Worm (Caenorhabditis elegans) whole organism, midembryonic: Measurements from ENCODE around the gene str-16.

ENCODE experiments used
- T22C8.4 ChIP-seq: fragments of 200-800 bp; sonication (Bioruptor generic); IDR thresholded peaks from 2 replicates; pipeline ENCODE4 v1.3.6; 2022; ENCODE audit warnings: missing genetic modification characterization, missing compliant biosample characterization
- cog-1 ChIP-seq: sonication (generic microtip); optimal IDR thresholded peaks from 2 replicates; lab custom pipeline; 2016; ENCODE audit warnings: missing genetic modification characterization, missing compliant biosample characterization
- flt-1 ChIP-seq: fragments of 200-800 bp; sonication (Bioruptor generic); IDR thresholded peaks from 2 replicates; pipeline ENCODE4 v1.3.6; 2022; ENCODE audit warnings: missing genetic modification characterization, missing compliant biosample characterization
- klf-2 ChIP-seq: fragments of 200-800 bp; sonication (Bioruptor generic); conservative IDR thresholded peaks from 2 replicates; pipeline ENCODE4 v1.3.6; 2022; ENCODE audit warnings: missing genetic modification reagents, missing genetic modification characterization, missing compliant biosample characterization
- med-1 ChIP-seq: sonication (generic microtip); optimal IDR thresholded peaks from 2 replicates; lab custom pipeline; 2017; ENCODE audit warnings: missing genetic modification characterization, mild to moderate bottlenecking, missing compliant biosample characterization, antibody characterized with exemption, missing genetic modification reagents; ENCODE audit not compliant: insufficient read depth
- ref-1 ChIP-seq: fragments of 200-800 bp; sonication (Bioruptor generic); conservative IDR thresholded peaks from 2 replicates; pipeline ENCODE4 v1.3.6; 2022; ENCODE audit warnings: missing genetic modification reagents, missing genetic modification characterization, missing compliant biosample characterization
- tab-1 ChIP-seq: fragments of 200-800 bp; sonication (Bioruptor generic); IDR thresholded peaks from 2 replicates; pipeline ENCODE4 v1.3.6; 2022; ENCODE audit warnings: missing genetic modification characterization, missing compliant biosample characterization
- ztf-23 ChIP-seq: fragments of 200-800 bp; sonication (Bioruptor generic); IDR thresholded peaks from 2 replicates; pipeline ENCODE4 v1.3.6; 2022; ENCODE audit warnings: missing genetic modification reagents, missing genetic modification characterization, missing compliant biosample characterization
- ztf-29 ChIP-seq: fragments of 200-800 bp; sonication (Bioruptor generic); IDR thresholded peaks from 2 replicates; pipeline ENCODE4 v1.3.6; 2022; ENCODE audit warnings: missing genetic modification reagents, missing genetic modification characterization, missing compliant biosample characterization

Gene str-16

DNA sequence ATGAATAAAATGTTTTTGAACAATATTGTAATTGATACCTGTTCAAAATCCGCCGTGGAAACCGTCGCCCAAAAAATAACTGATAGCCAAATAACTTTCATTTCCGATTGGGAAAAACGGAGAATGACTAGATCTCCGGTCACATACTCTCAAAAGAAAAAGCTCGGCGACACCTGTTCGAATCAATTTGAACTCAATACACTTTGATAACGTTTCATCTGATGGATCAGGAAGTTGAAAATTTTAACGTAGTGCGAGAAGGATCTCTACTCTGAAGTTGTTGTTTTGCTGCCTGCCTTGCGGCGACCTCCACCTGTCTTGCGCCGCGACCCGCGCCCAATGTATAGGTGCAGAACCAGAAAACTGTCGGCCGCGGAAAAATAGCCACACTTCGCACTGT lies 36.5 kb downstream of the str-16 start, which contains the start of gene T28A11.20:
TSS of gene T28A11.20 (minus strand) at position 101 of the 400 bp plus-strand sequence.
- TF ChIP-seq cog-1 (no peak), med-1 (GFP tag; lab: Kevin White, UChicago) (no peak), ztf-23 (no peak), ref-1 (GFP tag; lab: Robert Waterston, UW) (no peak), ztf-29 (GFP tag; lab: Robert Waterston, UW) (no peak), T22C8.4 (no peak), klf-2 (GFP tag; lab: Robert Waterston, UW) (no peak), flt-1 (no peak), tab-1 (GFP tag; lab: Robert Waterston, UW) (no peak)

DNA sequence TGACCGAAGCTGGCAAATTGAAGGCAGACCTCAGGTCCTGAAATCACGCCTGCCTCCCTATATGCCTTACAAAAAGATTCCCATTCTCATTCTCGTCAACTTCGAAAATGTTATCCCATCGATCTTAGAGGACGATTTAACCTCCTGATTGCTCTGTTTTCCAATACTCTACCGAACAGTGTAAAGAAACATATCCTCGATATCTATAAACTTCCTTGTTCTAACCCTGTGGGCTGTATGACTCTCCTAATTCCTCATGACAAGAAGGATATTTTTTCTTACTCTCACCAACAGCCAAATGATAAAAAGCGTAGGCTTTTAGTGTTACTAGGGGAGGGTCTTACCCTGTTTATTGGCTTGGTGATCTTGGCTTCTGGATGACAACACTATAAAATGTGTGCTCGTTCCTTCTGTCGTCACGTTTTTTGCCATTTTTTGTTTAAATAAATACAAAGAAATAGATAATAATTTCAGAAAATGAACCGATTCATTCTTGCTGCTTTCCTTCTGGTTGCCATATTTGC lies 37.0 kb downstream of the str-16 start, which contains the start of gene T28A11.4:
TSS of gene T28A11.4 (plus strand) at position 474 of the 524 bp plus-strand sequence.
- TF ChIP-seq ref-1 (GFP tag; lab: Robert Waterston, UW) = no peak
- no peak for TF ChIP-seq ztf-23
- TF ChIP-seq cog-1 = no peak
- no peak for TF ChIP-seq T22C8.4
- no peak for TF ChIP-seq flt-1
- TF ChIP-seq tab-1 (GFP tag; lab: Robert Waterston, UW) = no peak
- TF ChIP-seq ztf-29 (GFP tag; lab: Robert Waterston, UW) = no peak
- no peak for TF ChIP-seq med-1 (GFP tag; lab: Kevin White, UChicago)
- no peak for TF ChIP-seq klf-2 (GFP tag; lab: Robert Waterston, UW)

DNA sequence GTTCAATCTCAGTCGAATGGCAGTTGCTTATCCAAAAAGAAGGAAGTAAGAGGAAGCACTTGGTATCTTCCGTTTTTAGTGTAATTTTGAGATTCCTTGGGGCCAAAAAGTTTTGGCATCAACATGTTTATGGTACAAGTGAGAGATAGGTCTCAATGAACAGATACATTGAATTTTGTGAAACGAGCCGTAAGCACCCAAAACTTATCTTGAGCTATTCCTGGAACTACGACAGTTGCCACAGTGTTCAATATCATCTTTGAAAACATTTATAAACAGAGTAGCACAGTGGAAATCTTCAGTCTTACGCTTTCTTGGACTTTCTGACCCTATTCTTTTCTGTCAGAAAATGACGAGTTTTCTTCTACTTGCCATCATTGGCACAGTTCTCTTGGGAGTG lies 38.4 kb downstream of the str-16 start, which contains the start of gene T28A11.3:
TSS of gene T28A11.3 (plus strand) at position 301 of the 400 bp plus-strand sequence.
- TF ChIP-seq klf-2 (GFP tag; lab: Robert Waterston, UW) = no peak
- no peak for TF ChIP-seq flt-1
- TF ChIP-seq T22C8.4 = no peak
- TF ChIP-seq med-1 (GFP tag; lab: Kevin White, UChicago) = no peak
- TF ChIP-seq ztf-23 = no peak
- TF ChIP-seq tab-1 (GFP tag; lab: Robert Waterston, UW) = no peak
- no peak for TF ChIP-seq ref-1 (GFP tag; lab: Robert Waterston, UW)
- no peak for TF ChIP-seq ztf-29 (GFP tag; lab: Robert Waterston, UW)
- TF ChIP-seq cog-1 = no peak

DNA sequence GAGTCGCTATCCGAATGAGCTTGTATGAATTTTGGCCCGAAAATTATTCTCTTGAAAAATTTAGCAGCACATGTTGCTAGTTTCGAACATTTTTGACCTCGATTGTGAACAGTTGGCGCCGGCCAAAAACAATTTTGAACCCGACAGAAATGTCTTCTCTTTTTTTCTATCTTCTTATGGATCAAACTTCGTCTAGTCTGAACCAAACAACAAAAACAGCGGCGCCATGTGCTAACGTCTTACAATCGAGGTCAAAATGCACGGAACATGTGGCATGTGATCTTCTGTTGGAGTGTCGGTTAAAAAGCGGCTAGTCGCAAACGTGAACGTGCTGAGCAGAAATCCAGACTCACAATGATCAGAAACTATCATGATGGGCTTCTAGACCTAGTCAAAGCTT lies 39.5 kb downstream of the str-16 start:
- no peak for TF ChIP-seq T22C8.4
- TF ChIP-seq ztf-29 (GFP tag; lab: Robert Waterston, UW) = no peak
- no peak for TF ChIP-seq flt-1
- TF ChIP-seq klf-2 (GFP tag; lab: Robert Waterston, UW) = no peak
- no peak for TF ChIP-seq ztf-23
- no peak for TF ChIP-seq ref-1 (GFP tag; lab: Robert Waterston, UW)
- no peak for TF ChIP-seq cog-1
- no peak for TF ChIP-seq med-1 (GFP tag; lab: Kevin White, UChicago)
- TF ChIP-seq tab-1 (GFP tag; lab: Robert Waterston, UW) = no peak

DNA sequence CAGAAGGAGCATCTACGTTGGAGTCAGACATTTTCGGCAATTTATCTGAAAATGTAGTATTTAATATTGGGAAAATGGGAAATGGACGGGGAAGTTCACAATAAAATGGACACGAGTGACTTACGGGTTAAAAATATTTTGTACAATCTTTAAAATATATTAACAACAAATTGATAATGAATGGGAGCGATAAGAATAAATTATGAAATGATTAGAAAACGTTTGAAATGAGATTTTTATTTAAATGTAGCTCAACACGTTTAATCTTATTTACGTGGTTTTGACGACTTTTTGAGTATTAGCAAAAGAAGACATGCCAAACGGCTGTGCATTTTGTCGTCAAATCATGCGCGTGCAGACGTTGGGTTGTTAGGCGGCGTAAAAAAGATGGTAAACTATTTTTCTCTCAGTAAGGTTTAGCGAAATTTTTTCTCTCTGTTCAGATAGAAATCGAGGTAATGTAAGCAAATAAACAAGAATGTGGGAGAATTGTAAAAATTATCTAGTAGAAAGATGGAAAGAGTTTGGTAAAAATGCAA lies 41.5 kb downstream of the str-16 start, which contains the start of gene fbxa-64:
TSS of gene fbxa-64 (minus strand) at position 51 of the 539 bp plus-strand sequence.
- TF ChIP-seq klf-2 (GFP tag; lab: Robert Waterston, UW) = no peak
- no peak for TF ChIP-seq cog-1
- TF ChIP-seq T22C8.4 = no peak
- no peak for TF ChIP-seq flt-1
- no peak for TF ChIP-seq tab-1 (GFP tag; lab: Robert Waterston, UW)
- no peak for TF ChIP-seq ztf-29 (GFP tag; lab: Robert Waterston, UW)
- no peak for TF ChIP-seq ref-1 (GFP tag; lab: Robert Waterston, UW)
- no peak for TF ChIP-seq med-1 (GFP tag; lab: Kevin White, UChicago)

DNA sequence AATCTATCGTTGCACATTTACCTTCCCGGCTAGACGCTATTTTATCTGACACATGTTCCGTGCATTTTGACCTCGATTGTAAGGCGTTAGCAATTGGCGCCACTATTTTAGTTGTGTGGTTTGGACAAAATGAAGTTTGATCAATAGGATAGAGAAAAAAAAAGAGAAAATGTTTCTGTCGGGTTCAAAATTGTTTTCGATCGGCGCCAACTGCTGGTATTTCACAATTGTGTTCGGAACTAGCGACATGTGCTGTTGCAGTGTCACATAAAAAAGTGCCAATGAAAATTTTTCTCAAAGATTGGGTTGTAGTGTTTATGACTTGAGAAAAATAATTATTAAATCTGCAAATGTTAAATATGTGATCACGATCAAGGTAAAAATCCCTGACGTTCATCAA lies 42.5 kb downstream of the str-16 start:
- TF ChIP-seq tab-1 (GFP tag; lab: Robert Waterston, UW) = no peak
- no peak for TF ChIP-seq ztf-29 (GFP tag; lab: Robert Waterston, UW)
- no peak for TF ChIP-seq ref-1 (GFP tag; lab: Robert Waterston, UW)
- no peak for TF ChIP-seq flt-1
- TF ChIP-seq cog-1 = no peak
- TF ChIP-seq klf-2 (GFP tag; lab: Robert Waterston, UW) = no peak
- no peak for TF ChIP-seq T22C8.4
- TF ChIP-seq ztf-23 = no peak
- no peak for TF ChIP-seq med-1 (GFP tag; lab: Kevin White, UChicago)

DNA sequence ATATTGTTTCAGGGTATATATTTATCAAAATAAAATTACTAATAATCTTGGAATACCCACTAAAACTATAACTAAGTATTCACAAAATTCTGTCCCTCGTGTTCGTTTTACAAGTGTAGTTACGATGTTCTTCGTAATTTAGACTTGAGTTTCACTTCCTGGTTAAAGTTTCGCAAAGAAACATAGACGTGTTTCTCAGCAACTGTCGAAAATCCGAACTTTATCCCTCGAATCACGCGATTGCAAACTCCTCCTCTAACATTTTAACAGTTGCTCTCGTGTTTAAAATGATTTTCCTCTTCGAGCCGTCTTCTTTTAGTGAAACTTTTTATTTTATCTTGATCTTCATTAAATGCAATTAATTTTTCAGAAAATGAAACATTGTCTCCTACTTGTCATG lies 43.3 kb downstream of the str-16 start, which contains the start of gene T28A11.2:
TSS of gene T28A11.2 (plus strand) at position 371 of the 400 bp plus-strand sequence.
- no peak for TF ChIP-seq ztf-23

DNA sequence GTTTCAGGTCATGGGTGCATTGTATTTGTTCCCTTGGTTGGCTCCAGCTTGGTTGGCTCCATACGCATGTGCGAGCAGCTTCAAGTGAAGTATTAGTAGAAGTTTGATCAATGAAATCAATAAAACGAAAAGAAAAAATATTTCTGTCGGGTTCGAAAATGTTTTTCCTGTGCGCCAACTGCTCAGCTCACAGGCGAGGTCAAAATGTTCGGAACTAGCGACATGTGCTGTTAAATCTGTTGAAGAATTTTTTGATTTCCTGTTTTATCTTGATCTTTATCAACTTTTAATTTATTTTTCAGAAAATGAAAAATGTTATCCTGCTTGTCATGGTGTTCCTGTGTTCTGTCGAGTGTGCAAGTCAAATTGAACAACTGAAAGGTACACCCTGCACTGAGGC lies 44.8 kb downstream of the str-16 start, which contains the start of gene T28A11.25:
TSS of gene T28A11.25 (plus strand) at position 301 of the 400 bp plus-strand sequence.
- no peak for TF ChIP-seq tab-1 (GFP tag; lab: Robert Waterston, UW)
- TF ChIP-seq ref-1 (GFP tag; lab: Robert Waterston, UW) = no peak
- TF ChIP-seq med-1 (GFP tag; lab: Kevin White, UChicago) = no peak
- no peak for TF ChIP-seq T22C8.4
- no peak for TF ChIP-seq ztf-29 (GFP tag; lab: Robert Waterston, UW)
- TF ChIP-seq flt-1 = no peak
- no peak for TF ChIP-seq klf-2 (GFP tag; lab: Robert Waterston, UW)
- no peak for TF ChIP-seq ztf-23
- no peak for TF ChIP-seq cog-1

DNA sequence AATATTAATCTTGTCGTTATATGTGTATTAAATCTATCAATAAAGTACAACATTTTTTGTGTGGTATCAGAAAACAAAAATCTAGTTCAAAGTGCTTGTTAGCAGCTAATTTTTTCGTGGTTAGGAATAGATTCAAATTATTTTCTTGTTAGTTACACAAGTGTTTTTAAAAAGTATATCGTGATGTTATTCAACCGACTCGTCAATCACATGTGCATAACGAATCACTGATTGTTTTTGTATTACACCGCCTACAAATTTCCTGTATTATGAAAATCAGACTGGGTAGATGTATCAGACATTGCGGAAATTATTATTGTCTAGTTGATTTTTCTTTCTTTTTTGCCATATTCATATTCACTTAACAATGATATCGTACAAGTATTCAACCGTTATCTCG lies 46.3 kb downstream of the str-16 start, which contains the start of gene str-64:
TSS of gene str-64 (plus strand) at position 301 of the 400 bp plus-strand sequence.
- no peak for TF ChIP-seq cog-1

DNA sequence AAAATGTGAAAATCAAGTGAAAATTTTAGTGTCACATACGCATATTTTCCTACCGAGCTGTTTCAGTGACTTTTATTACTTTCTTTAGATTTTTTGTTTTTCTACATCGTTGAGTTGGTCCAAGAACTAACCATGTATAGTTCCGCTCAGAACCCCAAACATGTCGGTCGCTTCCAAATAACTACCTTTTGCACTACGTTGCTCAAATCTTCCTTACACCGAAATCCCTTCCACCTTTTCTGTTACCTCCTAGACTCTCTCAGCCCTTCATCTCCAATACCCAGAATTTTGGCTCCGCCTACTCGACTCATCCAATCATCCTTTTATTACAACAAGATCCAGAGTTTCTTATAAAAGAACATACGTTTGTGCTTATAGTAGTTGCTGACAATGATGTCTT lies 48.0 kb downstream of the str-16 start, which contains the start of gene F35F10.5:
TSS of gene F35F10.5 (plus strand) at position 301 of the 400 bp plus-strand sequence.
- TF ChIP-seq ztf-23 (0 out of 2 replicates have a peak, but pooled peaks have one; percentile 25), ref-1 (GFP tag; lab: Robert Waterston, UW) (no peak)
